Worm (Caenorhabditis elegans) whole organism, mixed stage, embryonic: Measurements from ENCODE around the gene K08D9.10.

Source experiments
- M03D4.4 ChIP-seq: sonication (generic microtip); optimal IDR thresholded peaks from 2 replicates; lab custom pipeline; 2017; ENCODE audit warnings: mild to moderate bottlenecking, missing genetic modification characterization, missing compliant biosample characterization
- bed-3 ChIP-seq: fragments of 200-800 bp; sonication (Bioruptor generic); optimal IDR thresholded peaks from 3 replicates; lab custom pipeline; 2018; ENCODE audit warnings: mild to moderate bottlenecking, missing genetic modification characterization, moderate library complexity, missing compliant biosample characterization
- blmp-1 ChIP-seq: fragments of 150-350 bp; optimal IDR thresholded peaks from 2 replicates; lab custom pipeline; 2014; ENCODE audit warnings: missing biosample characterization, missing genetic modification characterization
- ceh-39 ChIP-seq: fragments of 150-350 bp; optimal IDR thresholded peaks from 2 replicates; lab custom pipeline; 2014; ENCODE audit warnings: missing biosample characterization, missing genetic modification characterization
- ceh-43 ChIP-seq: fragments of 200-800 bp; sonication (Bioruptor generic); optimal IDR thresholded peaks from 2 replicates; lab custom pipeline; 2018; ENCODE audit warnings: mild to moderate bottlenecking, missing genetic modification characterization, moderate library complexity, missing compliant biosample characterization
- ces-1 ChIP-seq: fragments of 150-350 bp; optimal IDR thresholded peaks from 2 replicates; lab custom pipeline; 2014; ENCODE audit warnings: missing biosample characterization, missing genetic modification reagents, missing genetic modification characterization
- cnd-1 ChIP-seq: fragments of 200-800 bp; sonication (Bioruptor generic); optimal IDR thresholded peaks from 2 replicates; lab custom pipeline; 2018; ENCODE audit warnings: mild to moderate bottlenecking, missing genetic modification characterization, missing compliant biosample characterization
- drap-1 ChIP-seq: fragments of 200-800 bp; sonication (Bioruptor generic); optimal IDR thresholded peaks from 3 replicates; lab custom pipeline; 2018; ENCODE audit warnings: mild to moderate bottlenecking, missing genetic modification characterization, missing compliant biosample characterization
- elt-1 ChIP-seq: sonication (generic microtip); optimal IDR thresholded peaks from 2 replicates; lab custom pipeline; 2017; ENCODE audit warnings: missing genetic modification characterization, mild to moderate bottlenecking, missing compliant biosample characterization, antibody characterized with exemption, moderate library complexity, borderline replicate concordance; ENCODE audit not compliant: insufficient read depth
- flh-1 ChIP-seq: fragments of 200-800 bp; sonication (Bioruptor generic); optimal IDR thresholded peaks from 2 replicates; lab custom pipeline; 2018; ENCODE audit warnings: mild to moderate bottlenecking, missing genetic modification characterization, moderate library complexity, missing compliant biosample characterization
- ham-2 ChIP-seq: fragments of 200-800 bp; sonication (Bioruptor generic); optimal IDR thresholded peaks from 2 replicates; lab custom pipeline; 2018; ENCODE audit warnings: mild to moderate bottlenecking, missing genetic modification characterization, missing compliant biosample characterization
- hlh-1 ChIP-seq: fragments of 150-350 bp; optimal IDR thresholded peaks from 2 replicates; lab custom pipeline; 2014; ENCODE audit warnings: missing biosample characterization, missing genetic modification reagents, missing genetic modification characterization
- lin-32 ChIP-seq: fragments of 200-800 bp; sonication (Bioruptor generic); optimal IDR thresholded peaks from 2 replicates; lab custom pipeline; 2018; ENCODE audit warnings: mild to moderate bottlenecking, missing genetic modification characterization, missing compliant biosample characterization
- lsy-2 ChIP-seq: fragments of 150-350 bp; optimal IDR thresholded peaks from 2 replicates; lab custom pipeline; 2014; ENCODE audit warnings: missing biosample characterization, missing genetic modification characterization
- mls-2 ChIP-seq: sonication (generic microtip); optimal IDR thresholded peaks from 2 replicates; lab custom pipeline; 2016; ENCODE audit warnings: mild to moderate bottlenecking, missing genetic modification characterization, moderate library complexity, missing compliant biosample characterization
- nhr-12 ChIP-seq: fragments of 150-350 bp; optimal IDR thresholded peaks from 2 replicates; lab custom pipeline; 2014; ENCODE audit warnings: missing biosample characterization, missing genetic modification characterization
- nhr-237 ChIP-seq: fragments of 150-350 bp; optimal IDR thresholded peaks from 2 replicates; lab custom pipeline; 2014; ENCODE audit warnings: missing biosample characterization, missing genetic modification characterization
- nhr-28 ChIP-seq: fragments of 150-350 bp; optimal IDR thresholded peaks from 2 replicates; lab custom pipeline; 2014; ENCODE audit warnings: missing biosample characterization, missing genetic modification characterization
- nhr-76 ChIP-seq: sonication (generic microtip); optimal IDR thresholded peaks from 2 replicates; lab custom pipeline; 2017; ENCODE audit warnings: missing biosample characterization, missing genetic modification characterization
- sem-2 ChIP-seq: fragments of 200-800 bp; sonication (Bioruptor generic); optimal IDR thresholded peaks from 2 replicates; lab custom pipeline; 2018; ENCODE audit warnings: mild to moderate bottlenecking, missing genetic modification characterization, missing compliant biosample characterization
- snpc-4 ChIP-seq: fragments of 150-350 bp; optimal IDR thresholded peaks from 2 replicates; lab custom pipeline; 2014; ENCODE audit warnings: missing biosample characterization, missing genetic modification characterization
- sptf-1 ChIP-seq: sonication (generic microtip); optimal IDR thresholded peaks from 2 replicates; lab custom pipeline; 2017; ENCODE audit warnings: mild to moderate bottlenecking, missing genetic modification characterization, moderate library complexity, missing compliant biosample characterization
- tbx-8 ChIP-seq: fragments of 200-800 bp; sonication (Bioruptor generic); optimal IDR thresholded peaks from 2 replicates; lab custom pipeline; 2018; ENCODE audit warnings: mild to moderate bottlenecking, missing genetic modification characterization, moderate library complexity, missing compliant biosample characterization
- unc-120 ChIP-seq: sonication (generic microtip); optimal IDR thresholded peaks from 2 replicates; lab custom pipeline; 2017; ENCODE audit warnings: missing genetic modification characterization, missing compliant biosample characterization; ENCODE audit not compliant: poor library complexity, severe bottlenecking
- unc-39 ChIP-seq: fragments of 150-350 bp; optimal IDR thresholded peaks from 2 replicates; lab custom pipeline; 2014; ENCODE audit warnings: missing biosample characterization, missing genetic modification characterization
- unc-62 ChIP-seq: fragments of 150-350 bp; optimal IDR thresholded peaks from 2 replicates; lab custom pipeline; 2014; ENCODE audit warnings: missing biosample characterization, missing genetic modification reagents, missing genetic modification characterization
- zip-8 ChIP-seq: fragments of 150-350 bp; optimal IDR thresholded peaks from 2 replicates; lab custom pipeline; 2014; ENCODE audit warnings: missing biosample characterization, missing genetic modification characterization
- ztf-11 ChIP-seq: fragments of 150-350 bp; optimal IDR thresholded peaks from 2 replicates; lab custom pipeline; 2014; ENCODE audit warnings: missing biosample characterization, missing genetic modification characterization

Gene K08D9.10

ce11 chrV:3273577-3274100 is 42.9 kb downstream of the K08D9.10 start, which contains the start of gene T28A11.4:
T28A11.4 (plus strand) TSS chrV:3274050.
- TF ChIP-seq sptf-1 (no peak), lin-32 (GFP tag; lab: Kevin White, UChicago) (no peak), ham-2 (GFP tag; lab: Kevin White, UChicago) (no peak), zip-8 (no peak), unc-39 (tag; lab: Kevin White, UChicago) (no peak), sem-2 (no peak), nhr-28 (tag; lab: Kevin White, UChicago) (no peak), elt-1 (tag; lab: Kevin White, UChicago) (no peak)

DNA sequence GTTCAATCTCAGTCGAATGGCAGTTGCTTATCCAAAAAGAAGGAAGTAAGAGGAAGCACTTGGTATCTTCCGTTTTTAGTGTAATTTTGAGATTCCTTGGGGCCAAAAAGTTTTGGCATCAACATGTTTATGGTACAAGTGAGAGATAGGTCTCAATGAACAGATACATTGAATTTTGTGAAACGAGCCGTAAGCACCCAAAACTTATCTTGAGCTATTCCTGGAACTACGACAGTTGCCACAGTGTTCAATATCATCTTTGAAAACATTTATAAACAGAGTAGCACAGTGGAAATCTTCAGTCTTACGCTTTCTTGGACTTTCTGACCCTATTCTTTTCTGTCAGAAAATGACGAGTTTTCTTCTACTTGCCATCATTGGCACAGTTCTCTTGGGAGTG is 44.3 kb downstream of the K08D9.10 start, which contains the start of gene T28A11.3:
Gene T28A11.3 (plus strand): TSS at position 301 of the 400 bp plus-strand sequence.
- TF ChIP-seq drap-1 (GFP tag; lab: Kevin White, UChicago), result no peak
- TF ChIP-seq ham-2 (GFP tag; lab: Kevin White, UChicago), result no peak
- no peak for TF ChIP-seq lin-32 (GFP tag; lab: Kevin White, UChicago)
- TF ChIP-seq blmp-1 (tag; lab: Kevin White, UChicago), result no peak
- TF ChIP-seq nhr-76 (tag; lab: Kevin White, UChicago), result no peak
- TF ChIP-seq elt-1 (tag; lab: Kevin White, UChicago), result no peak
- TF ChIP-seq sptf-1, result no peak

- TF ChIP-seq blmp-1 (tag; lab: Kevin White, UChicago) (no peak), nhr-76 (tag; lab: Kevin White, UChicago) (no peak), unc-39 (tag; lab: Kevin White, UChicago) (no peak), flh-1 (GFP tag; lab: Kevin White, UChicago) (no peak)
Measured at ce11 chrV:3276184-3276583, 45.5 kb downstream of the K08D9.10 start.

DNA sequence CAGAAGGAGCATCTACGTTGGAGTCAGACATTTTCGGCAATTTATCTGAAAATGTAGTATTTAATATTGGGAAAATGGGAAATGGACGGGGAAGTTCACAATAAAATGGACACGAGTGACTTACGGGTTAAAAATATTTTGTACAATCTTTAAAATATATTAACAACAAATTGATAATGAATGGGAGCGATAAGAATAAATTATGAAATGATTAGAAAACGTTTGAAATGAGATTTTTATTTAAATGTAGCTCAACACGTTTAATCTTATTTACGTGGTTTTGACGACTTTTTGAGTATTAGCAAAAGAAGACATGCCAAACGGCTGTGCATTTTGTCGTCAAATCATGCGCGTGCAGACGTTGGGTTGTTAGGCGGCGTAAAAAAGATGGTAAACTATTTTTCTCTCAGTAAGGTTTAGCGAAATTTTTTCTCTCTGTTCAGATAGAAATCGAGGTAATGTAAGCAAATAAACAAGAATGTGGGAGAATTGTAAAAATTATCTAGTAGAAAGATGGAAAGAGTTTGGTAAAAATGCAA is 47.5 kb downstream of the K08D9.10 start, which contains the start of gene fbxa-64:
Gene fbxa-64 (minus strand): TSS at position 51 of the 539 bp plus-strand sequence.
- TF ChIP-seq bed-3 (GFP tag; lab: Kevin White, UChicago), result no peak
- no peak for TF ChIP-seq hlh-1 (tag; lab: Kevin White, UChicago)
- no peak for TF ChIP-seq lin-32 (GFP tag; lab: Kevin White, UChicago)
- no peak for TF ChIP-seq nhr-28 (tag; lab: Kevin White, UChicago)
- TF ChIP-seq ceh-39, result no peak
- TF ChIP-seq cnd-1 (tag; lab: Kevin White, UChicago), result no peak
- TF ChIP-seq drap-1 (GFP tag; lab: Kevin White, UChicago), result no peak
- no peak for TF ChIP-seq unc-120 (tag; lab: Kevin White, UChicago)
- TF ChIP-seq unc-62 (GFP tag; lab: Kevin White, UChicago), result no peak
- TF ChIP-seq ceh-43 (GFP tag; lab: Kevin White, UChicago), result no peak
- TF ChIP-seq M03D4.4 (tag; lab: Kevin White, UChicago), result no peak
- TF ChIP-seq nhr-237 (tag; lab: Kevin White, UChicago), result no peak
- no peak for TF ChIP-seq zip-8
- TF ChIP-seq ztf-11 (tag; lab: Kevin White, UChicago), result no peak

- TF ChIP-seq tbx-8 (GFP tag; lab: Kevin White, UChicago) (no peak), zip-8 (no peak), ces-1 (GFP tag; lab: Kevin White, UChicago) (no peak), mls-2 (tag; lab: Kevin White, UChicago) (no peak), sem-2 (no peak), nhr-12 (tag; lab: Kevin White, UChicago) (no peak), snpc-4 (tag; lab: Kevin White, UChicago) (no peak), cnd-1 (tag; lab: Kevin White, UChicago) (no peak), lin-32 (GFP tag; lab: Kevin White, UChicago) (no peak), unc-62 (GFP tag; lab: Kevin White, UChicago) (no peak), bed-3 (GFP tag; lab: Kevin White, UChicago) (no peak), lsy-2 (no peak), M03D4.4 (tag; lab: Kevin White, UChicago) (no peak), blmp-1 (tag; lab: Kevin White, UChicago) (no peak)
Measured at ce11 chrV:3279138-3279537, 48.4 kb downstream of the K08D9.10 start.
